Fruit fly (Drosophila melanogaster) whole organism: ENCODE data around the gene CG32984.

Experiments used
- CG8478 ChIP-seq: fragments of >200 bp; optimal IDR thresholded peaks from 2 replicates; lab custom pipeline; 2018; ENCODE audit warnings: inconsistent platforms
- EcR ChIP-seq, 2 experiments: fragments of >200 bp; optimal IDR thresholded peaks; 2 replicates each; lab custom pipeline; 2017; ENCODE audit warnings: missing biosample characterization in 2 of 2, missing genetic modification characterization in 2 of 2, missing genetic modification reagents in 2 of 2
- pan ChIP-seq: fragments of >200 bp; optimal IDR thresholded peaks from 2 replicates; lab custom pipeline; 2017
- usp ChIP-seq: fragments of >200 bp; optimal IDR thresholded peaks from 2 replicates; lab custom pipeline; 2017; ENCODE audit warnings: missing biosample characterization, missing genetic modification characterization, mixed read lengths

- no peak for TF ChIP-seq CG8478 (lab: Kevin White, UChicago)
- TF ChIP-seq usp: no peak
- no peak for TF ChIP-seq EcR (GFP tag; optimal IDR thresholded peaks at IDR 0.05; lab: Kevin White, UChicago)
- TF ChIP-seq pan (lab: Kevin White, UChicago): no peak
Observed at dm6 chr2L:8937003-8937402, 27.8 kb upstream of the CG32984 start, which contains the start of gene Tsp29Fb.
